Fruit fly (Drosophila melanogaster) whole organism, pupa: ENCODE measurements around the gene CG13362.

ENCODE experiments used
- CG10348 ChIP-seq: fragments of 200-800 bp; sonication (Bioruptor generic); IDR thresholded peaks from 2 replicates; pipeline ENCODE4 v1.3.6; 2022; ENCODE audit warnings: missing biosample characterization, missing genetic modification characterization
- CG13204 ChIP-seq: fragments of 200-800 bp; sonication (Bioruptor generic); optimal IDR thresholded peaks from 2 replicates; lab custom pipeline; 2018; ENCODE audit warnings: missing biosample characterization, mild to moderate bottlenecking, missing genetic modification characterization, moderate library complexity
- CG17806 ChIP-seq: fragments of 200-800 bp; sonication (Bioruptor generic); optimal IDR thresholded peaks from 2 replicates; lab custom pipeline; 2018; ENCODE audit warnings: missing biosample characterization, mild to moderate bottlenecking, missing genetic modification characterization, moderate library complexity
- CG32121 ChIP-seq: fragments of 200-800 bp; sonication (Bioruptor generic); IDR thresholded peaks from 2 replicates; pipeline ENCODE4 v1.3.6; 2022; ENCODE audit warnings: missing biosample characterization, missing genetic modification characterization
- CG34367 ChIP-seq: fragments of 200-800 bp; sonication (Bioruptor generic); optimal IDR thresholded peaks from 2 replicates; lab custom pipeline; 2018; ENCODE audit warnings: missing biosample characterization, mild to moderate bottlenecking, missing genetic modification characterization
- CG4496 ChIP-seq: fragments of 200-800 bp; sonication (Bioruptor generic); IDR thresholded peaks from 3 replicates; pipeline ENCODE4 v1.3.6; 2022; ENCODE audit warnings: missing biosample characterization, missing genetic modification characterization
- CG9948 ChIP-seq: fragments of 200-800 bp; sonication (Bioruptor generic); optimal IDR thresholded peaks from 2 replicates; lab custom pipeline; 2018; ENCODE audit warnings: missing biosample characterization, mild to moderate bottlenecking, missing genetic modification characterization, moderate library complexity
- EcR ChIP-seq: fragments of 200-800 bp; sonication (Bioruptor generic); optimal IDR thresholded peaks from 3 replicates; lab custom pipeline; 2019; ENCODE audit warnings: missing biosample characterization, missing genetic modification characterization, mild to moderate bottlenecking, moderate library complexity, missing genetic modification reagents
- Pif1B ChIP-seq: fragments of 200-800 bp; sonication (Bioruptor generic); optimal IDR thresholded peaks from 3 replicates; lab custom pipeline; 2016; ENCODE audit warnings: missing biosample characterization, missing genetic modification characterization
- fd96Ca ChIP-seq: fragments of 200-800 bp; sonication (Bioruptor generic); IDR thresholded peaks from 3 replicates; pipeline ENCODE4 v1.3.6; 2022; ENCODE audit warnings: missing biosample characterization, missing genetic modification characterization

DNA sequence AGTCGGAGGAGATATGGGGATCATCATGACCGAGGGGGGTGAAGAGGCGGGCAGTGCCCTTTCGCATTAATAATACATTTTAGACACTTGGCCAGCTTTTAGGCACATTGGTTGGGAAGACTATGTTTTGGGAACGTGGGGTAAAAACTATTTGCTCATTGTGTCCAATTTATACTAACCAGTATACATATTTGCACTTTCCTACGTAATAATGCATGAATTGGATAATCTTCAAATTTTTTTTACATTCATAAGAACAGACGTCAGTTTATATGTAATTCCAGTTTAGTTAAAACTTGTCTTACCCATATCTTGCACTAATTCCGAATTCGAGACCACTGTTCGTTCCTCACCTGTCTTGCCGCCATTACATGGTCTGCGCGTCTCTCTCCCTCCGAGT lies 28.2 kb upstream of the CG13362 start:
- 0 out of 2 replicates have a peak, but pooled peaks have one; percentile 16 for TF ChIP-seq CG32121 (GFP tag; lab: Robert Waterston, UW)
- peak; percentile 49 for TF ChIP-seq CG9948
- TF ChIP-seq CG4496 (GFP tag; lab: Robert Waterston, UW): 0 out of 3 replicates have a peak, but pooled peaks have one; percentile 11
- peak; percentile 40 for TF ChIP-seq CG17806
- peak; percentile 20 for TF ChIP-seq CG34367
- no peak for TF ChIP-seq CG10348 (GFP tag; lab: Robert Waterston, UW)
- peak; percentile 52 for TF ChIP-seq EcR
- peak; percentile 29 for TF ChIP-seq CG13204 (GFP tag; lab: Kevin White, UChicago)
- no peak for TF ChIP-seq fd96Ca (GFP tag; lab: Robert Waterston, UW)
- TF ChIP-seq Pif1B (GFP tag; lab: Kevin White, UChicago): peak; percentile 56
